Fruit fly (Drosophila melanogaster) whole organism, embryonic: Measurements from ENCODE around the gene CG34347.
A peak's percentile ranks its signal among the peaks of the same experiment; 100 is the strongest.

Source experiments
- ATbp ChIP-seq: fragments of 200-800 bp; sonication (Bioruptor generic); optimal IDR thresholded peaks from 2 replicates; lab custom pipeline; 2017; ENCODE audit warnings: missing biosample characterization, mild to moderate bottlenecking, missing genetic modification characterization, missing genetic modification reagents
- CG10274 ChIP-seq: fragments of 200-800 bp; sonication (Bioruptor generic); optimal IDR thresholded peaks from 3 replicates; lab custom pipeline; 2017; ENCODE audit warnings: missing biosample characterization, mild to moderate bottlenecking, missing genetic modification characterization
- CG10654 ChIP-seq: fragments of 200-800 bp; sonication (Bioruptor generic); optimal IDR thresholded peaks from 2 replicates; lab custom pipeline; 2016; ENCODE audit warnings: missing biosample characterization, missing genetic modification characterization
- CG1233 ChIP-seq: fragments of 200-800 bp; sonication (Bioruptor generic); optimal IDR thresholded peaks from 4 replicates; lab custom pipeline; 2018; ENCODE audit warnings: missing biosample characterization, mild to moderate bottlenecking, missing genetic modification characterization
- CG17568 ChIP-seq: fragments of 200-800 bp; sonication (Bioruptor generic); optimal IDR thresholded peaks from 2 replicates; lab custom pipeline; 2018; ENCODE audit warnings: missing biosample characterization, mild to moderate bottlenecking, missing genetic modification characterization, moderate library complexity
- CG17612 ChIP-seq: fragments of 200-800 bp; sonication (Bioruptor generic); IDR thresholded peaks from 2 replicates; pipeline ENCODE4 v1.3.6; 2022; ENCODE audit warnings: missing biosample characterization, missing genetic modification characterization
- CG2116 ChIP-seq: fragments of 200-800 bp; sonication (Bioruptor generic); optimal IDR thresholded peaks from 3 replicates; lab custom pipeline; 2018; ENCODE audit warnings: missing biosample characterization, mild to moderate bottlenecking, missing genetic modification characterization
- CG2199 ChIP-seq: fragments of 200-800 bp; sonication (Bioruptor generic); IDR thresholded peaks from 3 replicates; pipeline ENCODE4 v1.3.6; 2022; ENCODE audit warnings: missing biosample characterization, missing genetic modification characterization
- CG2875 ChIP-seq: fragments of 200-800 bp; sonication (Bioruptor generic); optimal IDR thresholded peaks from 2 replicates; lab custom pipeline; 2017; ENCODE audit warnings: missing biosample characterization, mild to moderate bottlenecking, missing genetic modification characterization, missing genetic modification reagents
- CG30403 ChIP-seq: fragments of 200-800 bp; sonication (Bioruptor generic); optimal IDR thresholded peaks from 3 replicates; lab custom pipeline; 2016; ENCODE audit warnings: missing biosample characterization, missing genetic modification characterization
- CG3163 ChIP-seq: fragments of 200-800 bp; sonication (Bioruptor generic); optimal IDR thresholded peaks from 3 replicates; lab custom pipeline; 2016; ENCODE audit warnings: missing biosample characterization, missing genetic modification characterization
- CG34376 ChIP-seq: fragments of 200-800 bp; sonication (Bioruptor generic); optimal IDR thresholded peaks from 2 replicates; lab custom pipeline; 2018; ENCODE audit warnings: missing biosample characterization, mild to moderate bottlenecking, missing genetic modification characterization
- CG4617 ChIP-seq: fragments of 200-800 bp; sonication (Bioruptor generic); optimal IDR thresholded peaks from 3 replicates; lab custom pipeline; 2016; ENCODE audit warnings: missing biosample characterization, missing genetic modification characterization, borderline replicate concordance
- CG6254 ChIP-seq: fragments of 200-800 bp; sonication (Bioruptor generic); optimal IDR thresholded peaks from 3 replicates; lab custom pipeline; 2017; ENCODE audit warnings: mild to moderate bottlenecking, missing biosample characterization, missing genetic modification reagents, missing genetic modification characterization
- CG8281 ChIP-seq: fragments of 200-800 bp; sonication (Bioruptor generic); optimal IDR thresholded peaks from 2 replicates; lab custom pipeline; 2018; ENCODE audit warnings: missing biosample characterization, mild to moderate bottlenecking, missing genetic modification characterization, moderate library complexity
- Chrac-16 ChIP-seq: fragments of 200-800 bp; sonication (Bioruptor generic); optimal IDR thresholded peaks from 3 replicates; lab custom pipeline; 2016; ENCODE audit warnings: missing biosample characterization, missing genetic modification characterization
- CoRest ChIP-seq: fragments of 200-800 bp; sonication (Bioruptor generic); optimal IDR thresholded peaks from 3 replicates; lab custom pipeline; 2018; ENCODE audit warnings: missing biosample characterization, mild to moderate bottlenecking, missing genetic modification characterization, moderate library complexity
- Dip2 ChIP-seq: fragments of 200-800 bp; sonication (Bioruptor generic); IDR thresholded peaks from 2 replicates; pipeline ENCODE4 v1.3.6; 2022; ENCODE audit warnings: missing biosample characterization, missing genetic modification characterization
- Doc3 ChIP-seq: fragments of 200-800 bp; sonication (Bioruptor generic); IDR thresholded peaks from 3 replicates; pipeline ENCODE4 v1.3.6; 2022; ENCODE audit warnings: missing biosample characterization, missing genetic modification characterization; ENCODE audit not compliant: partially characterized antibody
- Dp ChIP-seq: fragments of 200-800 bp; sonication (Bioruptor generic); optimal IDR thresholded peaks from 2 replicates; lab custom pipeline; 2018; ENCODE audit warnings: missing biosample characterization, mild to moderate bottlenecking, missing genetic modification characterization, moderate library complexity
- E2f2 ChIP-seq: fragments of 200-800 bp; sonication (Bioruptor generic); IDR thresholded peaks from 2 replicates; pipeline ENCODE4 v1.3.6; 2022; ENCODE audit warnings: missing biosample characterization, missing genetic modification characterization
- Eip74EF ChIP-seq, 2 experiments: fragments of 200-800 bp in 1 of 2; fragments of >200 bp in 1 of 2; sonication (Bioruptor generic) in 1 of 2; optimal IDR thresholded peaks; 2 replicates each; lab custom pipeline; 2017 to 2019; ENCODE audit warnings: missing biosample characterization in 2 of 2, missing genetic modification characterization in 2 of 2, mild to moderate bottlenecking in 1 of 2, moderate library complexity in 1 of 2
- HHEX ChIP-seq: fragments of 200-800 bp; sonication (Bioruptor generic); optimal IDR thresholded peaks from 3 replicates; lab custom pipeline; 2017; ENCODE audit warnings: missing biosample characterization, mild to moderate bottlenecking, missing genetic modification characterization, missing genetic modification reagents
- Hmr ChIP-seq: fragments of 200-800 bp; sonication (Bioruptor generic); optimal IDR thresholded peaks from 3 replicates; lab custom pipeline; 2017; ENCODE audit warnings: mild to moderate bottlenecking, missing biosample characterization, missing genetic modification reagents, missing genetic modification characterization
- Hr51 ChIP-seq, 2 experiments: fragments of 200-800 bp; sonication (Bioruptor generic); optimal IDR thresholded peaks; 2 replicates in 1 of 2; 3 replicates in 1 of 2; lab custom pipeline; 2016 to 2018; ENCODE audit warnings: missing biosample characterization in 2 of 2, missing genetic modification characterization in 2 of 2, mild to moderate bottlenecking in 1 of 2, moderate library complexity in 1 of 2
- Med ChIP-seq: fragments of 200-800 bp; sonication (Bioruptor generic); peaks from one replicate; lab custom pipeline; 2016; ENCODE audit warnings: missing biosample characterization, missing genetic modification characterization, mild to moderate bottlenecking, inconsistent platforms, moderate library complexity
- PHDP ChIP-seq: fragments of 200-800 bp; sonication (Bioruptor generic); optimal IDR thresholded peaks from 3 replicates; lab custom pipeline; 2018; ENCODE audit warnings: missing biosample characterization, mild to moderate bottlenecking, missing genetic modification characterization, moderate library complexity
- Ptx1 ChIP-seq: fragments of 200-800 bp; sonication (Bioruptor generic); IDR thresholded peaks from 2 replicates; pipeline ENCODE4 v1.3.6; 2022; ENCODE audit warnings: missing biosample characterization, missing genetic modification characterization
- Six4 ChIP-seq: fragments of 200-800 bp; sonication (Bioruptor generic); optimal IDR thresholded peaks from 2 replicates; lab custom pipeline; 2016; ENCODE audit warnings: missing biosample characterization, missing genetic modification characterization
- Sry-δ ChIP-seq: fragments of 200-800 bp; sonication (Bioruptor generic); optimal IDR thresholded peaks from 2 replicates; lab custom pipeline; 2016; ENCODE audit warnings: missing biosample characterization, missing genetic modification characterization
- Ssrp ChIP-seq: fragments of 200-800 bp; sonication (Bioruptor generic); optimal IDR thresholded peaks from 2 replicates; lab custom pipeline; 2018; ENCODE audit warnings: missing biosample characterization, mild to moderate bottlenecking, missing genetic modification characterization, moderate library complexity
- ap ChIP-seq: fragments of 200-800 bp; sonication (Bioruptor generic); IDR thresholded peaks from 2 replicates; pipeline ENCODE4 v1.3.6; 2022; ENCODE audit warnings: missing biosample characterization, missing genetic modification characterization
- bab2 ChIP-seq: fragments of 200-800 bp; sonication (Bioruptor generic); optimal IDR thresholded peaks from 2 replicates; lab custom pipeline; 2016; ENCODE audit warnings: missing biosample characterization, missing genetic modification characterization
- bcd ChIP-seq: fragments of 200-800 bp; sonication (Bioruptor generic); optimal IDR thresholded peaks from 2 replicates; lab custom pipeline; 2017; ENCODE audit warnings: missing biosample characterization, mild to moderate bottlenecking, missing genetic modification characterization
- br ChIP-seq: fragments of >200 bp; optimal IDR thresholded peaks from 2 replicates; lab custom pipeline; 2017
- dmrt99B ChIP-seq: fragments of 200-800 bp; sonication (Bioruptor generic); optimal IDR thresholded peaks from 2 replicates; lab custom pipeline; 2018; ENCODE audit warnings: missing biosample characterization, mild to moderate bottlenecking, missing genetic modification characterization, moderate library complexity
- en ChIP-seq: fragments of 200-800 bp; sonication (Bioruptor generic); optimal IDR thresholded peaks from 2 replicates; lab custom pipeline; 2016; ENCODE audit warnings: missing biosample characterization, missing genetic modification characterization
- esg ChIP-seq: fragments of 200-800 bp; sonication (Bioruptor generic); conservative IDR thresholded peaks from 2 replicates; pipeline ENCODE4 v1.3.6; 2022; ENCODE audit warnings: missing biosample characterization, missing genetic modification characterization
- fd64A ChIP-seq: fragments of 200-800 bp; sonication (Bioruptor generic); optimal IDR thresholded peaks from 3 replicates; lab custom pipeline; 2018; ENCODE audit warnings: missing biosample characterization, mild to moderate bottlenecking, missing genetic modification characterization
- jing ChIP-seq: fragments of 200-800 bp; sonication (Bioruptor generic); optimal IDR thresholded peaks from 2 replicates; lab custom pipeline; 2018; ENCODE audit warnings: missing biosample characterization, mild to moderate bottlenecking, missing genetic modification characterization
- kay ChIP-seq: fragments of 200-800 bp; sonication (Bioruptor generic); optimal IDR thresholded peaks from 2 replicates; lab custom pipeline; 2016; ENCODE audit warnings: missing biosample characterization, missing genetic modification characterization
- peb ChIP-seq: fragments of 200-800 bp; sonication (Bioruptor generic); IDR thresholded peaks from 2 replicates; pipeline ENCODE4 v1.3.6; 2022; ENCODE audit warnings: missing biosample characterization, missing genetic modification characterization
- pum ChIP-seq: fragments of 200-800 bp; sonication (Bioruptor generic); optimal IDR thresholded peaks from 2 replicates; lab custom pipeline; 2016; ENCODE audit warnings: missing biosample characterization, missing genetic modification characterization
- sens ChIP-seq: fragments of 200-800 bp; sonication (Bioruptor generic); peaks from one replicate; lab custom pipeline; 2016; ENCODE audit warnings: missing biosample characterization, missing genetic modification characterization
- ttk ChIP-seq: fragments of 200-800 bp; sonication (Bioruptor generic); IDR thresholded peaks from 2 replicates; pipeline ENCODE4 v2.1.2; 2022; ENCODE audit warnings: missing biosample characterization, missing genetic modification characterization
- vvl ChIP-seq: fragments of 200-800 bp; sonication (Bioruptor generic); IDR thresholded peaks from 2 replicates; pipeline ENCODE4 v1.3.6; 2022; ENCODE audit warnings: missing biosample characterization, missing genetic modification characterization
- z ChIP-seq: fragments of 200-800 bp; sonication (Bioruptor generic); IDR thresholded peaks from 3 replicates; pipeline ENCODE4 v1.3.6; 2022; ENCODE audit warnings: missing biosample characterization, missing genetic modification characterization

The CG34347 gene

DNA sequence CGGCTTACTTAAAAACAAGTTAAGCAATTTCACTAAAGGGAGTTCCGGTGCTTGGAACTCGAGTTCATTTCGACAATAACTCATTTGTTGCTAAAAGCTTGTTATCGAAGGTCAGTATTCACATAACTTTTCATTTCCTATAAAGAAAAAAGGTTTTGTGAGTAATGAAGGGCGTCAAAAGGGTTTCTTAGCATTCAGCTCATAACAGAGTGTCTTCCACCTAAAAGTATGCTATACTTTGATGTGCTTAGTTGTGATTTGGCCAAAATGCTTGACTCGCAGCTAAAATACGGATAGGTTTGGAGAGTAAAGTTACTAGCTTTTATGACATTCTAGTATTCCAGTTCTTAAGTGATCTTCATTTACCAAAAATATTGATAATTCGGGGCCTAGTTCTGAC, 47.0 kb upstream of the CG34347 start (continued):
- peak; percentile 2 for TF ChIP-seq CG8281 (tag; lab: Kevin White, UChicago)
- TF ChIP-seq CG2116 (GFP tag; lab: Kevin White, UChicago), result no peak
- TF ChIP-seq ttk, result no peak
- no peak for TF ChIP-seq CG1233 (GFP tag; lab: Kevin White, UChicago)
- TF ChIP-seq sens (GFP tag; lab: Kevin White, UChicago), result peak; percentile 58
- no peak for TF ChIP-seq CG10654
- TF ChIP-seq CG17568 (GFP tag; lab: Kevin White, UChicago), result no peak
- peak; percentile 84 for TF ChIP-seq Med
- TF ChIP-seq HHEX (GFP tag; lab: Kevin White, UChicago), result no peak
- TF ChIP-seq br (lab: Kevin White, UChicago), result no peak
- TF ChIP-seq Ssrp (tag; lab: Kevin White, UChicago), result no peak
- TF ChIP-seq CG10274 (GFP tag; lab: Kevin White, UChicago), result no peak
- TF ChIP-seq pum (GFP tag; lab: Kevin White, UChicago), result no peak
- no peak for TF ChIP-seq fd64A (GFP tag; lab: Kevin White, UChicago)
- 0 out of 3 replicates have a peak, but pooled peaks have one; percentile 21 for TF ChIP-seq Doc3 (GFP tag; lab: Robert Waterston, UW)
- peak in 1 of 2 experiments; percentile 30 for TF ChIP-seq Eip74EF (GFP tag; optimal IDR thresholded peaks at IDR 0.05; lab: Kevin White, UChicago)
- no peak for TF ChIP-seq Ptx1
- TF ChIP-seq esg, result no peak
- no peak for TF ChIP-seq Dip2 (GFP tag; lab: Robert Waterston, UW)
- no peak for TF ChIP-seq PHDP (tag; lab: Kevin White, UChicago)
- peak; percentile 78; the same call in 2 of the 3 replicates for TF ChIP-seq CG2199

DNA sequence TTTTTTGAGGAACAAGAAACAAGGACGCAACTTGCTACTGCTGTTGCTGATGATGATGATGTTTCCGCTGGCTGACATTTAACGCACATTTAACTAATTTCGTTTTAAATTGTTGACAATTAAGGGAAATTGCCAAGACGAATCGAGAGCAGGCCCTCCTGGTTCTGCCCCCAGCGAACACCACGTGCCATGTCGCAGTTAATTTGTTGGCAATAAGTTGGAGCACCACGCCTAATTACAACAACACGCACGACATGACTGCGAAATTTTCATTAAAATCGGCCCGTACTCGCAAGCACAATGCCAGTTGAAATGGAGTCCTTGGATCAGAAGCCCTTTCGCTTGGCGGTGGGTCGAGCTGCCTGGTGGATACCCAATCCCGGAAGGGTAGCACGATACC, 45.5 kb upstream of the CG34347 start, which contains the start of gene ppk24:
ppk24 (plus strand) TSS at position 301 of the 400 bp plus-strand sequence.
- no peak for TF ChIP-seq Dp (GFP tag; lab: Kevin White, UChicago)
- peak; percentile 17 for TF ChIP-seq Med

DNA sequence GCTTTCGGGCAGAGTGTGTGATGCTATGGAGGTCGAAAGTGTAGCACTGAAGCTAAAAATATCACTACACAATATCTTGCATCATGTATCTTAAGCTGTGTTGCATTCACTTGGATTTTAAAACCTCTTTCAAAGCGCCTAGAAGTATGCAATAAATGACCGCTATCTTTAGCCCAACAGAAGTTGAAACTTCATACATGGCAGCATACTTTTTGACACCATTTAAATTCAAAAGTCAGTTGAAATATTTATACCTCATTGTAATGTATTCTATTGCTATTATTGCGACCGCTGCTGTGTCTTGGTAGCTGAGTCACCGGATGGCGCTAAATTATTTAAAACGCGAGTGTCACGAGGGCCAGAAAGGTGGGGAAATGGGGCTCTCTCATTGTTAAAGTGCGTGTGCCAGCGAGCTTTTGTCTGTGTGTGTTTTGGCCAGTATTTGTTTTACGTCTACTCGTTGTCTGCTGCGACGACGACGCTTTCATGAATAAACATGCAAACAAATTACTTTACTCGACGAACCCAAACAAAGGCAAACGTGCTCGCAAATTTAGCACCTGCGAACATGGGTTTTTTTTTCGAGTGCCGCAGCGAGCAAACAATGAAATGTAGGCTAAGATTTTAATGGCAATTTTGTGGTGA, 40.1 kb upstream of the CG34347 start:
- peak in 1 of 2 experiments; percentile 34 for TF ChIP-seq Hr51 (GFP tag; optimal IDR thresholded peaks at IDR 0.05; lab: Kevin White, UChicago)
- TF ChIP-seq esg, result 0 out of 2 replicates have a peak, but pooled peaks have one; percentile 10
- peak; percentile 14 for TF ChIP-seq bab2 (GFP tag; lab: Kevin White, UChicago)
- TF ChIP-seq bcd (GFP tag; lab: Kevin White, UChicago), result no peak
- no peak for TF ChIP-seq CG6254
- no peak for TF ChIP-seq CG2875 (GFP tag; lab: Kevin White, UChicago)
- TF ChIP-seq z, result no peak
- no peak for TF ChIP-seq CG34376 (GFP tag; lab: Kevin White, UChicago)
- peak; percentile 16; the same call in 1 of the 2 replicates for TF ChIP-seq vvl (GFP tag; lab: Robert Waterston, UW)
- no peak for TF ChIP-seq peb (GFP tag; lab: Robert Waterston, UW)
- TF ChIP-seq E2f2 (GFP tag; lab: Robert Waterston, UW), result peak; percentile 7; the same call in 1 of the 2 replicates
- TF ChIP-seq en (GFP tag; lab: Kevin White, UChicago), result no peak
- no peak for TF ChIP-seq Chrac-16
- no peak for TF ChIP-seq CG4617 (GFP tag; lab: Kevin White, UChicago)
- TF ChIP-seq Six4, result no peak
- peak; percentile 28 for TF ChIP-seq Hmr (GFP tag; lab: Kevin White, UChicago)
- peak; percentile 80 for TF ChIP-seq CG17612
- TF ChIP-seq CoRest (tag; lab: Kevin White, UChicago), result no peak
- TF ChIP-seq ATbp, result peak; percentile 36
- peak; percentile 26 for TF ChIP-seq kay (GFP tag; lab: Kevin White, UChicago)
- no peak for TF ChIP-seq CG3163
- TF ChIP-seq dmrt99B (tag; lab: Kevin White, UChicago), result peak; percentile 21
- TF ChIP-seq Med, result peak; percentile 66
- no peak for TF ChIP-seq CG30403 (GFP tag; lab: Kevin White, UChicago)
- TF ChIP-seq jing (GFP tag; lab: Kevin White, UChicago), result no peak
- TF ChIP-seq Sry-δ, result no peak
- no peak for TF ChIP-seq ap
